Worm (Caenorhabditis elegans) whole organism, L2 larva: ENCODE data around the gene sgk-1.

Experiments used
- F13H6.1 ChIP-seq: sonication (generic microtip); optimal IDR thresholded peaks from 2 replicates; lab custom pipeline; 2016; ENCODE audit warnings: missing genetic modification characterization, missing compliant biosample characterization
- aly-2 ChIP-seq: fragments of 150-350 bp; optimal IDR thresholded peaks from 2 replicates; lab custom pipeline; 2014; ENCODE audit warnings: missing biosample characterization, missing genetic modification characterization
- ama-1 ChIP-seq: fragments of 150-350 bp; optimal IDR thresholded peaks from 2 replicates; lab custom pipeline; 2018; ENCODE audit warnings: inconsistent platforms
- egl-27 ChIP-seq: sonication (generic microtip); optimal IDR thresholded peaks from 3 replicates; lab custom pipeline; 2017; ENCODE audit warnings: missing biosample characterization, missing genetic modification reagents, missing genetic modification characterization
- elt-1 ChIP-seq: fragments of 150-350 bp; optimal IDR thresholded peaks from 2 replicates; lab custom pipeline; 2014; ENCODE audit warnings: missing biosample characterization, missing genetic modification characterization
- lin-11 ChIP-seq: fragments of 150-350 bp; sonication (generic microtip); optimal IDR thresholded peaks from 2 replicates; lab custom pipeline; 2014; ENCODE audit warnings: missing biosample characterization, missing genetic modification characterization, inconsistent platforms, mixed read lengths
- lin-39 ChIP-seq: fragments of 150-350 bp; optimal IDR thresholded peaks from 2 replicates; lab custom pipeline; 2014; ENCODE audit warnings: missing biosample characterization, missing genetic modification reagents, missing genetic modification characterization
- mbf-1 ChIP-seq: sonication (generic microtip); optimal IDR thresholded peaks from 2 replicates; lab custom pipeline; 2017; ENCODE audit warnings: missing biosample characterization, missing genetic modification characterization
- nhr-10 ChIP-seq: sonication (generic microtip); optimal IDR thresholded peaks from 2 replicates; lab custom pipeline; 2017; ENCODE audit warnings: missing biosample characterization, missing genetic modification characterization
- nhr-77 ChIP-seq: fragments of 150-350 bp; optimal IDR thresholded peaks from 2 replicates; lab custom pipeline; 2014; ENCODE audit warnings: missing biosample characterization, missing genetic modification characterization
- unc-39 ChIP-seq: fragments of 150-350 bp; optimal IDR thresholded peaks from 2 replicates; lab custom pipeline; 2014; ENCODE audit warnings: missing biosample characterization, missing genetic modification characterization
- unc-62 ChIP-seq: fragments of 150-350 bp; optimal IDR thresholded peaks from 2 replicates; lab custom pipeline; 2014; ENCODE audit warnings: missing biosample characterization, missing genetic modification reagents, missing genetic modification characterization
- zag-1 ChIP-seq: fragments of 150-350 bp; optimal IDR thresholded peaks from 2 replicates; lab custom pipeline; 2014; ENCODE audit warnings: missing biosample characterization, missing genetic modification characterization

ce11 chrX:16244764-16245244 is 17.1 kb downstream of the sgk-1 start, which contains the start of gene W10G6.1:
- no peak for TF ChIP-seq lin-11 (tag; lab: Kevin White, UChicago)
- TF ChIP-seq elt-1 (tag; lab: Kevin White, UChicago) = no peak
- TF ChIP-seq nhr-10 = no peak
- TF ChIP-seq aly-2 (tag; lab: Kevin White, UChicago) = no peak
- no peak for TF ChIP-seq mbf-1
- no peak for TF ChIP-seq egl-27 (tag; lab: Kevin White, UChicago)
- TF ChIP-seq unc-39 = no peak
- no peak for TF ChIP-seq ama-1 (lab: Kevin White, UChicago)
- no peak for TF ChIP-seq zag-1 (tag; lab: Kevin White, UChicago)
- no peak for TF ChIP-seq nhr-77 (tag; lab: Kevin White, UChicago)
- TF ChIP-seq unc-62 = no peak
- TF ChIP-seq F13H6.1 = no peak
- TF ChIP-seq lin-39 (tag; lab: Kevin White, UChicago) = no peak
